Fruit fly (Drosophila melanogaster) whole organism, wandering third instar larva: ENCODE measurements around the gene CG16852.
A peak's percentile ranks its signal among the peaks of the same experiment; 100 is the strongest.

Source experiments
- Abd-B ChIP-seq: fragments of >200 bp; optimal IDR thresholded peaks from 2 replicates; lab custom pipeline; 2017; ENCODE audit warnings: missing biosample characterization, missing genetic modification characterization
- CG32264 ChIP-seq: fragments of 200-800 bp; sonication (Bioruptor generic); optimal IDR thresholded peaks from 2 replicates; lab custom pipeline; 2016; ENCODE audit warnings: missing biosample characterization, missing genetic modification characterization
- CrebA ChIP-seq: fragments of 200-800 bp; sonication (Bioruptor generic); optimal IDR thresholded peaks from 2 replicates; lab custom pipeline; 2016; ENCODE audit warnings: missing biosample characterization, mild to moderate bottlenecking, missing genetic modification characterization, borderline replicate concordance
- Dfd ChIP-seq: fragments of >200 bp; optimal IDR thresholded peaks from 2 replicates; lab custom pipeline; 2017; ENCODE audit warnings: missing biosample characterization, missing genetic modification characterization
- Dif ChIP-seq: fragments of 200-275, 200-300 bp; sonication (Bioruptor generic); optimal IDR thresholded peaks from 2 replicates; lab custom pipeline; 2018; ENCODE audit warnings: missing biosample characterization, missing genetic modification characterization; ENCODE audit not compliant: partially characterized antibody
- HLH106 ChIP-seq: fragments of 200-800 bp; optimal IDR thresholded peaks from 3 replicates; lab custom pipeline; 2019; ENCODE audit warnings: missing biosample characterization, mild to moderate bottlenecking, missing genetic modification characterization, moderate library complexity
- Hnf4 ChIP-seq: fragments of 200-800 bp; sonication (Bioruptor generic); optimal IDR thresholded peaks from 2 replicates; lab custom pipeline; 2016; ENCODE audit warnings: missing biosample characterization, mild to moderate bottlenecking, missing genetic modification characterization
- Hr78 ChIP-seq: fragments of >200 bp; optimal IDR thresholded peaks from 2 replicates; lab custom pipeline; 2017; ENCODE audit warnings: missing biosample characterization, missing genetic modification characterization
- Hr83 ChIP-seq: fragments of 200-300 bp; sonication (Bioruptor generic); optimal IDR thresholded peaks from 2 replicates; lab custom pipeline; 2016; ENCODE audit warnings: missing biosample characterization, mild to moderate bottlenecking, missing genetic modification characterization, moderate library complexity; ENCODE audit not compliant: poor library complexity, severe bottlenecking
- Jra ChIP-seq: sonication (Bioruptor generic); optimal IDR thresholded peaks from 2 replicates; lab custom pipeline; 2016; ENCODE audit warnings: missing biosample characterization, missing genetic modification characterization
- Mio ChIP-seq: sonication (Bioruptor generic); optimal IDR thresholded peaks from 2 replicates; lab custom pipeline; 2016; ENCODE audit warnings: missing biosample characterization, missing genetic modification characterization
- Myc ChIP-seq: fragments of >200 bp; optimal IDR thresholded peaks from 2 replicates; lab custom pipeline; 2017
- N ChIP-seq: fragments of >200 bp; optimal IDR thresholded peaks from 2 replicates; lab custom pipeline; 2018; ENCODE audit warnings: missing biosample characterization, missing external identifiers, missing genetic modification characterization
- OdsH ChIP-seq: fragments of 200-800 bp; sonication (Bioruptor generic); optimal IDR thresholded peaks from 2 replicates; lab custom pipeline; 2016; ENCODE audit warnings: missing biosample characterization, mild to moderate bottlenecking, missing genetic modification characterization
- Rel ChIP-seq, 2 experiments: fragments of 200-800 bp; sonication (Bioruptor generic) in 1 of 2; optimal IDR thresholded peaks; 2 replicates in 1 of 2; 3 replicates in 1 of 2; lab custom pipeline; 2016 to 2019; ENCODE audit warnings: mild to moderate bottlenecking in 2 of 2, missing biosample characterization in 2 of 2, missing genetic modification characterization in 2 of 2, moderate library complexity in 1 of 2
- Sp1 ChIP-seq: fragments of 200-800 bp; sonication (Bioruptor generic); optimal IDR thresholded peaks from 3 replicates; lab custom pipeline; 2019; ENCODE audit warnings: missing biosample characterization, mild to moderate bottlenecking, missing genetic modification characterization, moderate library complexity
- Vsx2 ChIP-seq: fragments of 200-300, 225-300 bp; sonication (Bioruptor generic); optimal IDR thresholded peaks from 2 replicates; lab custom pipeline; 2018; ENCODE audit warnings: missing biosample characterization, missing genetic modification characterization; ENCODE audit not compliant: partially characterized antibody
- br ChIP-seq: fragments of 200-800 bp; sonication (Bioruptor generic); optimal IDR thresholded peaks from 2 replicates; lab custom pipeline; 2016; ENCODE audit warnings: missing biosample characterization, missing genetic modification characterization
- dl ChIP-seq, 2 experiments: fragments of 175-275, 200-275 bp in 1 of 2; fragments of 200-275 bp in 1 of 2; sonication (Bioruptor generic); optimal IDR thresholded peaks; lab custom pipeline; 2018; ENCODE audit warnings: mild to moderate bottlenecking in 2 of 2, missing biosample characterization in 2 of 2, missing genetic modification characterization in 2 of 2, moderate library complexity in 2 of 2; ENCODE audit not compliant: partially characterized antibody in 2 of 2, insufficient read depth in 1 of 2
- dsf ChIP-seq: sonication (Bioruptor generic); optimal IDR thresholded peaks from 2 replicates; lab custom pipeline; 2016; ENCODE audit warnings: missing biosample characterization, missing genetic modification characterization, borderline replicate concordance
- ey ChIP-seq: fragments of 200-800 bp; sonication (Bioruptor generic); optimal IDR thresholded peaks from 2 replicates; lab custom pipeline; 2016; ENCODE audit warnings: missing biosample characterization, missing genetic modification characterization
- fru ChIP-seq: fragments of 200-800 bp; sonication (Bioruptor generic); optimal IDR thresholded peaks from 3 replicates; lab custom pipeline; 2016; ENCODE audit warnings: missing biosample characterization, mild to moderate bottlenecking, missing genetic modification characterization
- h ChIP-seq: fragments of 200-800 bp; sonication (Bioruptor generic); optimal IDR thresholded peaks from 3 replicates; lab custom pipeline; 2016; ENCODE audit warnings: missing biosample characterization, mild to moderate bottlenecking, missing genetic modification characterization
- jim ChIP-seq: fragments of 175-275, 200-325 bp; sonication (Bioruptor generic); optimal IDR thresholded peaks from 2 replicates; lab custom pipeline; 2016; ENCODE audit warnings: missing biosample characterization, mild to moderate bottlenecking, missing genetic modification characterization
- lola ChIP-seq: fragments of >200 bp; optimal IDR thresholded peaks from 2 replicates; lab custom pipeline; 2017; ENCODE audit warnings: missing biosample characterization, missing genetic modification characterization
- pan ChIP-seq: fragments of >200 bp; optimal IDR thresholded peaks from 2 replicates; lab custom pipeline; 2017
- psq ChIP-seq: fragments of 200-800 bp; sonication (Bioruptor generic); optimal IDR thresholded peaks from 3 replicates; lab custom pipeline; 2017; ENCODE audit warnings: missing biosample characterization, mild to moderate bottlenecking, missing genetic modification characterization, moderate library complexity
- rgr ChIP-seq: fragments of 200-800 bp; sonication (Bioruptor generic); optimal IDR thresholded peaks from 3 replicates; lab custom pipeline; 2016; ENCODE audit warnings: missing biosample characterization, mild to moderate bottlenecking, missing genetic modification characterization
- sage ChIP-seq: fragments of 200-800 bp; sonication (Bioruptor generic); optimal IDR thresholded peaks from 2 replicates; lab custom pipeline; 2016; ENCODE audit warnings: missing biosample characterization, mild to moderate bottlenecking, missing genetic modification characterization
- sv ChIP-seq: fragments of 200-800 bp; sonication (Bioruptor generic); optimal IDR thresholded peaks from 3 replicates; lab custom pipeline; 2016; ENCODE audit warnings: missing biosample characterization, missing genetic modification characterization
- tai ChIP-seq: sonication (Bioruptor generic); optimal IDR thresholded peaks from 2 replicates; lab custom pipeline; 2016; ENCODE audit warnings: missing biosample characterization, missing genetic modification characterization
- usp ChIP-seq: fragments of >200 bp; optimal IDR thresholded peaks from 2 replicates; lab custom pipeline; 2017; ENCODE audit warnings: missing biosample characterization, missing genetic modification characterization
- woc ChIP-seq: sonication (Bioruptor generic); optimal IDR thresholded peaks from 2 replicates; lab custom pipeline; 2016; ENCODE audit warnings: missing biosample characterization, mild to moderate bottlenecking, missing genetic modification characterization

Gene CG16852

DNA sequence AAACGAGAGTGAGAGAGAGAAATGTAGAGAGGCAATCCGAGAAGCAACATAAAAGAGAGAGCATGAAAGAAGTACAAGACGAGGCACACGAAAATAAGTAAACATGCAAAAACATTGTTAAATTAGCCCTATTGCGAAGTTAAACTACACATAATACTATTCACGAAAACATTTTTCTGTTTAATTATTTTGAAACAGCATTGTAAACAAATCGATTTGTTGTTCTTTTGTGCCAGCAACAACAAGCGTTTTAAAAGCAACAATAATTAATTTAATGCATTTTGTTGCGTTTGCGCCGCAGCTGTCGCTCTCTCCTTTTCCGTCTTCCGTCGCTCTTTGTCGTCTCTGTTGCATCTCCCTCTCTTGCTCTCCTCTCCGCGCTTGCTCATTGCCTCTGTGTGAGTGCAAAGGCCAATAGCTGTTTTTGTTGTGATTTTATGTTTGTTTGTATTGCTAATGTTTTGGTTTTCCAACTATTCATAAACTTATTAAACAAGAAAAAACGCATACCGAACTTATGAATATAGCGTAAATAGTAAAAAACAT is 10.0 kb downstream of the CG16852 start:
- TF ChIP-seq psq (GFP tag; lab: Kevin White, UChicago) (peak; percentile 69), Mio (GFP tag; lab: Kevin White, UChicago) (no peak), Jra (GFP tag; lab: Kevin White, UChicago) (no peak), lola (no peak), usp (GFP tag; lab: Kevin White, UChicago) (no peak), ey (no peak), OdsH (GFP tag; lab: Kevin White, UChicago) (no peak), Rel (GFP tag; optimal IDR thresholded peaks at IDR 0.05; lab: Kevin White, UChicago) (no peak), Rel (tag; optimal IDR thresholded peaks at IDR 0.05; lab: Kevin White, UChicago) (no peak), rgr (GFP tag; lab: Kevin White, UChicago) (no peak), h (no peak), sv (GFP tag; lab: Kevin White, UChicago) (no peak), Vsx2 (GFP tag; lab: Kevin White, UChicago) (peak; percentile 60), Hr78 (no peak), woc (GFP tag; lab: Kevin White, UChicago) (no peak), HLH106 (no peak), fru (GFP tag; lab: Kevin White, UChicago) (no peak), jim (GFP tag; lab: Kevin White, UChicago) (no peak), dl (GFP tag; optimal IDR thresholded peaks at IDR 0.05; lab: Kevin White, UChicago; ENCODE audit: insufficient read depth in 1 of 2, partially characterized antibody in 2 of 2) (peak; percentile 39 to 78), Dfd (GFP tag; lab: Kevin White, UChicago) (no peak), sage (no peak), tai (GFP tag; lab: Kevin White, UChicago) (no peak), Abd-B (GFP tag; lab: Kevin White, UChicago) (no peak), Hnf4 (peak; percentile 39), Dif (GFP tag; lab: Kevin White, UChicago) (peak; percentile 87), CrebA (GFP tag; lab: Kevin White, UChicago) (no peak), Sp1 (no peak), pan (no peak)

DNA sequence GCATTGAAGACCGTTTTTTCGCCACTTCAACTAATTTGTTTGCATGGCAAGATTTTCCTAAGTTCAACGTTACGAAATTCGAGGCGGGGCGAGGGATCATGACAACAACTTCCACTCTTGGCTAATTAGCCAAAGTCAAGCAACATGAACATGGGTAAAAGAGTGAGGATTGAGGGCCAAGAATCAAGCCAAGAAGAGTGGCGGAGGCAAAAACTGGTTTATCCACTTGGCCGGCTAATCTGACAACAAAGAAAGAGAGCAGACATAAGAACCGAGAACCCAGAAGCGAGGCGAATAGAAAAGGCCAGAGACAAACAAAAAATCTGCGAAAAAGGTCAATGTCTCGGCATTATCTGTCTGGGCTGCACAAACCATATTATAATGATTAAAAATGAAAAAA is 12.1 kb downstream of the CG16852 start:
- TF ChIP-seq HLH106 (no peak), ey (no peak), psq (GFP tag; lab: Kevin White, UChicago) (peak; percentile 58), Vsx2 (GFP tag; lab: Kevin White, UChicago) (peak; percentile 97), Hnf4 (no peak)

- TF ChIP-seq psq (GFP tag; lab: Kevin White, UChicago): peak; percentile 90
- no peak for TF ChIP-seq Myc
- TF ChIP-seq dsf (GFP tag; lab: Kevin White, UChicago): no peak
- TF ChIP-seq N (GFP tag; lab: Kevin White, UChicago): no peak
- peak; percentile 10 for TF ChIP-seq Vsx2 (GFP tag; lab: Kevin White, UChicago)
- no peak for TF ChIP-seq lola
- no peak for TF ChIP-seq jim (GFP tag; lab: Kevin White, UChicago)
Measured at dm6 chr2L:13554547-13555159, 14.1 kb downstream of the CG16852 start.

- TF ChIP-seq woc (GFP tag; lab: Kevin White, UChicago) (no peak), dsf (GFP tag; lab: Kevin White, UChicago) (no peak), Dfd (GFP tag; lab: Kevin White, UChicago) (no peak), fru (GFP tag; lab: Kevin White, UChicago) (no peak), sage (no peak), CG32264 (no peak), Hr83 (no peak), lola (no peak), Sp1 (no peak), Jra (GFP tag; lab: Kevin White, UChicago) (no peak), N (GFP tag; lab: Kevin White, UChicago) (no peak), CrebA (GFP tag; lab: Kevin White, UChicago) (no peak), h (no peak), usp (GFP tag; lab: Kevin White, UChicago) (no peak), br (GFP tag; lab: Kevin White, UChicago) (no peak), Hr78 (no peak)
Measured at dm6 chr2L:13555397-13555796, 14.8 kb downstream of the CG16852 start.
